Worm (Caenorhabditis elegans) whole organism, L4 larva: ENCODE results near the gene acs-20.
A peak's percentile ranks its signal among the peaks of the same experiment; 100 is the strongest.

ENCODE experiments used
- F26F4.8 ChIP-seq: fragments of 200-800 bp; sonication (Bioruptor generic); conservative IDR thresholded peaks from 2 replicates; pipeline ENCODE4 v1.3.6; 2022; ENCODE audit warnings: missing genetic modification characterization, missing compliant biosample characterization
- F37D6.2 ChIP-seq: sonication (generic microtip); optimal IDR thresholded peaks from 2 replicates; lab custom pipeline; 2016; ENCODE audit warnings: mild to moderate bottlenecking, missing genetic modification characterization, missing compliant biosample characterization
- F44E2.7 ChIP-seq: fragments of 200-800 bp; sonication (Bioruptor generic); IDR thresholded peaks from 2 replicates; pipeline ENCODE4 v2.1.2; 2022; ENCODE audit warnings: missing genetic modification characterization, missing compliant biosample characterization
- F49E8.2 ChIP-seq: sonication (generic microtip); optimal IDR thresholded peaks from 2 replicates; lab custom pipeline; 2016; ENCODE audit warnings: missing compliant biosample characterization, mild to moderate bottlenecking, missing genetic modification characterization, borderline replicate concordance
- T20F7.1 ChIP-seq: fragments of 200-800 bp; sonication (Bioruptor generic); optimal IDR thresholded peaks from 2 replicates; lab custom pipeline; 2018; ENCODE audit warnings: mild to moderate bottlenecking, missing genetic modification characterization, missing compliant biosample characterization
- Y5F2A.4 ChIP-seq: fragments of 200-800 bp; sonication (Bioruptor generic); optimal IDR thresholded peaks from 2 replicates; lab custom pipeline; 2018; ENCODE audit warnings: mild to moderate bottlenecking, missing genetic modification characterization, missing compliant biosample characterization
- aly-2 ChIP-seq: sonication (generic microtip); optimal IDR thresholded peaks from 2 replicates; lab custom pipeline; 2018; ENCODE audit warnings: missing biosample characterization, missing genetic modification characterization
- ama-1 ChIP-seq: fragments of 150-350 bp; optimal IDR thresholded peaks from 2 replicates; lab custom pipeline; 2014; ENCODE audit warnings: inconsistent platforms, mixed read lengths
- arid-1 ChIP-seq: fragments of 200-800 bp; sonication (Bioruptor generic); conservative IDR thresholded peaks from 2 replicates; pipeline ENCODE4 v1.3.6; 2022; ENCODE audit warnings: missing genetic modification reagents, missing genetic modification characterization, missing compliant biosample characterization
- ceh-28 ChIP-seq: fragments of 150-350 bp; optimal IDR thresholded peaks from 2 replicates; lab custom pipeline; 2014; ENCODE audit warnings: missing biosample characterization, missing genetic modification reagents, missing genetic modification characterization
- ceh-32 ChIP-seq: sonication (generic microtip); optimal IDR thresholded peaks from 2 replicates; lab custom pipeline; 2016; ENCODE audit warnings: mild to moderate bottlenecking, missing genetic modification characterization, missing compliant biosample characterization; ENCODE audit not compliant: poor library complexity
- ceh-82 ChIP-seq: sonication (generic microtip); optimal IDR thresholded peaks from 2 replicates; lab custom pipeline; 2017; ENCODE audit warnings: missing biosample characterization, missing genetic modification characterization
- ces-1 ChIP-seq: fragments of 150-350 bp; sonication (generic microtip); optimal IDR thresholded peaks from 4 replicates; lab custom pipeline; 2014; ENCODE audit warnings: missing biosample characterization, missing genetic modification reagents, missing genetic modification characterization
- daf-16 ChIP-seq, 3 experiments: sonication (generic microtip); optimal IDR thresholded peaks; 2 replicates each; lab custom pipeline; 2016 to 2017; ENCODE audit warnings: missing genetic modification characterization in 3 of 3, missing genetic modification reagents in 3 of 3, mild to moderate bottlenecking in 2 of 3, missing compliant biosample characterization in 2 of 3, missing biosample characterization in 1 of 3, moderate library complexity in 1 of 3
- daf-19 ChIP-seq: fragments of 200-800 bp; sonication (Bioruptor generic); conservative IDR thresholded peaks from 2 replicates; pipeline ENCODE4 v1.3.6; 2022; ENCODE audit warnings: missing genetic modification characterization, missing compliant biosample characterization
- daf-8 ChIP-seq: fragments of 200-800 bp; sonication (Bioruptor generic); IDR thresholded peaks from 2 replicates; pipeline ENCODE4 v1.3.6; 2022; ENCODE audit warnings: missing genetic modification characterization, missing compliant biosample characterization
- dmd-8 ChIP-seq: fragments of 200-800 bp; sonication (Bioruptor generic); IDR thresholded peaks from 2 replicates; pipeline ENCODE4 v1.3.6; 2022; ENCODE audit warnings: missing genetic modification characterization, missing compliant biosample characterization
- dpl-1 ChIP-seq: fragments of 150-350 bp; optimal IDR thresholded peaks from 2 replicates; lab custom pipeline; 2014; ENCODE audit warnings: missing biosample characterization, missing genetic modification reagents, missing genetic modification characterization
- dve-1 ChIP-seq: sonication (generic microtip); optimal IDR thresholded peaks from 2 replicates; lab custom pipeline; 2017; ENCODE audit warnings: antibody characterized with exemption, mild to moderate bottlenecking, missing genetic modification characterization, missing compliant biosample characterization; ENCODE audit not compliant: insufficient read depth
- egl-43 ChIP-seq: fragments of 200-800 bp; sonication (Bioruptor generic); IDR thresholded peaks from 2 replicates; pipeline ENCODE4 v1.3.6; 2022; ENCODE audit warnings: missing genetic modification reagents, missing genetic modification characterization, missing compliant biosample characterization
- fkh-10 ChIP-seq: fragments of 150-350 bp; optimal IDR thresholded peaks from 2 replicates; lab custom pipeline; 2014; ENCODE audit warnings: missing biosample characterization, missing genetic modification reagents, missing genetic modification characterization
- hif-1 ChIP-seq, 2 experiments: sonication (generic microtip); optimal IDR thresholded peaks; 2 replicates each; lab custom pipeline; 2016 to 2017; ENCODE audit warnings: missing compliant biosample characterization in 2 of 2, missing genetic modification characterization in 2 of 2, missing genetic modification reagents in 2 of 2, missing genotype in 2 of 2, mild to moderate bottlenecking in 1 of 2
- hlh-30 ChIP-seq: sonication (generic microtip); optimal IDR thresholded peaks from 2 replicates; lab custom pipeline; 2017; ENCODE audit warnings: antibody characterized with exemption, mild to moderate bottlenecking, missing genetic modification characterization, missing compliant biosample characterization; ENCODE audit not compliant: insufficient read depth
- jun-1 ChIP-seq: fragments of 150-350 bp; optimal IDR thresholded peaks from 2 replicates; lab custom pipeline; 2014; ENCODE audit warnings: missing biosample characterization, missing genetic modification reagents, missing genetic modification characterization
- lin-1 ChIP-seq: fragments of 200-800 bp; sonication (Bioruptor generic); IDR thresholded peaks from 2 replicates; pipeline ENCODE4 v1.3.6; 2022; ENCODE audit warnings: missing genetic modification reagents, missing genetic modification characterization, missing compliant biosample characterization
- lin-13 ChIP-seq: fragments of 150-350 bp; optimal IDR thresholded peaks from 2 replicates; lab custom pipeline; 2014; ENCODE audit warnings: missing biosample characterization, missing genetic modification reagents, missing genetic modification characterization
- lin-15B ChIP-seq: fragments of 150-350 bp; sonication (generic microtip); optimal IDR thresholded peaks from 3 replicates; lab custom pipeline; 2014; ENCODE audit warnings: missing biosample characterization, missing genetic modification characterization
- lin-29 ChIP-seq: fragments of 200-800 bp; sonication (Bioruptor generic); IDR thresholded peaks from 2 replicates; pipeline ENCODE4 v1.3.6; 2022; ENCODE audit warnings: missing genetic modification reagents, missing genetic modification characterization, missing compliant biosample characterization
- lin-38 ChIP-seq: fragments of 200-800 bp; sonication (Bioruptor generic); IDR thresholded peaks from 2 replicates; pipeline ENCODE4 v1.3.6; 2022; ENCODE audit warnings: missing genetic modification reagents, missing genetic modification characterization, missing compliant biosample characterization
- madf-5 ChIP-seq, 2 experiments: fragments of 200-800 bp; sonication (Bioruptor generic); IDR thresholded peaks; 2 replicates each; pipeline ENCODE4 v1.3.6; 2022; ENCODE audit warnings: missing compliant biosample characterization in 2 of 2, missing genetic modification characterization in 2 of 2
- madf-9 ChIP-seq: fragments of 200-800 bp; sonication (Bioruptor generic); conservative IDR thresholded peaks from 2 replicates; pipeline ENCODE4 v1.3.6; 2022; ENCODE audit warnings: missing genetic modification reagents, missing genetic modification characterization, missing compliant biosample characterization
- mdl-1 ChIP-seq, 2 experiments: fragments of 150-350 bp in 1 of 2; sonication (generic microtip) in 1 of 2; optimal IDR thresholded peaks; 2 replicates each; lab custom pipeline; 2014 to 2017; ENCODE audit warnings: missing biosample characterization in 2 of 2, missing genetic modification characterization in 2 of 2
- mep-1 ChIP-seq: fragments of 150-350 bp; sonication (generic microtip); optimal IDR thresholded peaks from 3 replicates; lab custom pipeline; 2014; ENCODE audit warnings: missing biosample characterization, missing genetic modification characterization
- mxl-2 ChIP-seq: fragments of 200-800 bp; sonication (Bioruptor generic); conservative IDR thresholded peaks from 2 replicates; pipeline ENCODE4 v1.3.6; 2022; ENCODE audit warnings: missing genetic modification reagents, missing genetic modification characterization, missing compliant biosample characterization
- nhr-102 ChIP-seq: sonication (generic microtip); optimal IDR thresholded peaks from 2 replicates; lab custom pipeline; 2016; ENCODE audit warnings: mild to moderate bottlenecking, missing genetic modification characterization, moderate library complexity, missing compliant biosample characterization
- nhr-237 ChIP-seq: sonication (generic microtip); optimal IDR thresholded peaks from 2 replicates; lab custom pipeline; 2017; ENCODE audit warnings: missing biosample characterization, missing genetic modification characterization
- nhr-41 ChIP-seq: fragments of 200-800 bp; sonication (Bioruptor generic); IDR thresholded peaks from 2 replicates; pipeline ENCODE4 v1.3.6; 2022; ENCODE audit warnings: missing genetic modification reagents, missing genetic modification characterization, missing compliant biosample characterization
- nhr-42 ChIP-seq: fragments of 200-800 bp; sonication (Bioruptor generic); IDR thresholded peaks from 2 replicates; pipeline ENCODE4 v1.3.6; 2022; ENCODE audit warnings: missing genetic modification characterization, missing compliant biosample characterization
- nhr-76 ChIP-seq: fragments of 150-350 bp; optimal IDR thresholded peaks from 2 replicates; lab custom pipeline; 2014; ENCODE audit warnings: missing biosample characterization, missing genetic modification characterization
- nhr-77 ChIP-seq: fragments of 150-350 bp; optimal IDR thresholded peaks from 2 replicates; lab custom pipeline; 2014; ENCODE audit warnings: missing biosample characterization, missing genetic modification characterization
- php-3 ChIP-seq: fragments of 200-800 bp; sonication (Bioruptor generic); IDR thresholded peaks from 2 replicates; pipeline ENCODE4 v1.3.6; 2022; ENCODE audit warnings: missing genetic modification reagents, missing genetic modification characterization, missing compliant biosample characterization
- pqm-1 ChIP-seq: sonication (generic microtip); optimal IDR thresholded peaks from 2 replicates; lab custom pipeline; 2017; ENCODE audit warnings: missing biosample characterization, missing genetic modification characterization
- saeg-2 ChIP-seq: fragments of 200-800 bp; sonication (Bioruptor generic); IDR thresholded peaks from 2 replicates; pipeline ENCODE4 v1.3.6; 2022; ENCODE audit warnings: missing genetic modification reagents, missing genetic modification characterization, missing compliant biosample characterization
- set-16 ChIP-seq: fragments of 200-800 bp; sonication (Bioruptor generic); IDR thresholded peaks from 2 replicates; pipeline ENCODE4 v1.3.6; 2022; ENCODE audit warnings: missing genetic modification reagents, missing genetic modification characterization, missing compliant biosample characterization
- spr-1 ChIP-seq: sonication (generic microtip); optimal IDR thresholded peaks from 2 replicates; lab custom pipeline; 2016; ENCODE audit warnings: mild to moderate bottlenecking, missing genetic modification characterization, missing compliant biosample characterization
- tag-97 ChIP-seq: fragments of 200-800 bp; sonication (Bioruptor generic); IDR thresholded peaks from 2 replicates; pipeline ENCODE4 v1.3.6; 2022; ENCODE audit warnings: missing genetic modification characterization, missing compliant biosample characterization
- unc-62 ChIP-seq, 3 experiments: fragments of 150-350 bp in 1 of 3; sonication (generic microtip); optimal IDR thresholded peaks in 2 of 3; peaks in 1 of 3; 1 replicate in 1 of 3; 2 replicates in 2 of 3; lab custom pipeline; 2014 to 2017; ENCODE audit warnings: missing biosample characterization in 3 of 3, missing genetic modification characterization in 3 of 3, missing genetic modification reagents in 3 of 3, missing genotype in 1 of 3
- zag-1 ChIP-seq: fragments of 150-350 bp; optimal IDR thresholded peaks from 2 replicates; lab custom pipeline; 2014; ENCODE audit warnings: missing biosample characterization, missing genetic modification characterization
- zfp-2 ChIP-seq: sonication (generic microtip); optimal IDR thresholded peaks from 2 replicates; lab custom pipeline; 2016; ENCODE audit warnings: mild to moderate bottlenecking, missing genetic modification characterization, missing compliant biosample characterization
- zip-2 ChIP-seq: fragments of 150-350 bp; optimal IDR thresholded peaks from 2 replicates; lab custom pipeline; 2014; ENCODE audit warnings: missing biosample characterization, missing genetic modification characterization
- ztf-11 ChIP-seq: fragments of 150-350 bp; optimal IDR thresholded peaks from 2 replicates; lab custom pipeline; 2014; ENCODE audit warnings: missing biosample characterization, missing genetic modification characterization
- ztf-7 ChIP-seq: fragments of 150-350 bp; optimal IDR thresholded peaks from 2 replicates; lab custom pipeline; 2014; ENCODE audit warnings: missing biosample characterization, missing genetic modification characterization

The acs-20 gene

ce11 chrIV:12399983-12400382, 1.5 kb upstream of the acs-20 start (continued):
- TF ChIP-seq egl-43 (GFP tag; lab: Robert Waterston, UW) (no peak), spr-1 (tag; lab: Kevin White, UChicago) (no peak), mep-1 (tag; lab: Kevin White, UChicago) (no peak), F37D6.2 (tag; lab: Kevin White, UChicago) (no peak), php-3 (GFP tag; lab: Robert Waterston, UW) (peak; percentile 65), tag-97 (GFP tag; lab: Robert Waterston, UW) (no peak), daf-19 (GFP tag; lab: Robert Waterston, UW) (no peak), fkh-10 (GFP tag; lab: Kevin White, UChicago) (no peak), F26F4.8 (GFP tag; lab: Robert Waterston, UW) (no peak), jun-1 (tag; lab: Kevin White, UChicago) (no peak), T20F7.1 (peak; percentile 47), ces-1 (GFP tag; lab: Kevin White, UChicago) (no peak), ceh-32 (tag; lab: Kevin White, UChicago) (no peak), mxl-2 (GFP tag; lab: Robert Waterston, UW) (no peak), unc-62 (GFP tag; optimal IDR thresholded peaks at IDR 0.05 in 1 of 2; lab: Kevin White, UChicago) (no peak), unc-62 (tag; optimal IDR thresholded peaks at IDR 0.05; lab: Kevin White, UChicago) (no peak), dve-1 (tag; lab: Kevin White, UChicago) (peak; percentile 83), dmd-8 (GFP tag; lab: Robert Waterston, UW) (no peak), F49E8.2 (no peak), aly-2 (tag; lab: Kevin White, UChicago) (no peak), nhr-102 (tag; lab: Kevin White, UChicago) (no peak), lin-15B (no peak), lin-38 (GFP tag; lab: Robert Waterston, UW) (no peak), zfp-2 (tag; lab: Kevin White, UChicago) (no peak), nhr-237 (tag; lab: Kevin White, UChicago) (no peak), arid-1 (GFP tag; lab: Robert Waterston, UW) (no peak), ceh-82 (tag; lab: Kevin White, UChicago) (no peak), lin-1 (GFP tag; lab: Robert Waterston, UW) (peak; percentile 38; the same call in 1 of the 2 replicates), pqm-1 (tag; lab: Kevin White, UChicago) (peak; percentile 80), daf-8 (no peak), nhr-42 (GFP tag; lab: Robert Waterston, UW) (no peak), madf-9 (GFP tag; lab: Robert Waterston, UW) (no peak), Y5F2A.4 (GFP tag; lab: Kevin White, UChicago) (no peak), saeg-2 (GFP tag; lab: Robert Waterston, UW) (no peak), ama-1 (lab: Kevin White, UChicago) (no peak), ztf-7 (tag; lab: Kevin White, UChicago) (peak; percentile 50), nhr-41 (GFP tag; lab: Robert Waterston, UW) (peak; percentile 93), nhr-76 (no peak), F44E2.7 (no peak), daf-16 (GFP tag; optimal IDR thresholded peaks at IDR 0.05; lab: Kevin White, UChicago) (no peak), daf-16 (tag; optimal IDR thresholded peaks at IDR 0.05; lab: Kevin White, UChicago) (peak; percentile 67), lin-29 (GFP tag; lab: Robert Waterston, UW) (no peak), set-16 (GFP tag; lab: Robert Waterston, UW) (no peak), hlh-30 (tag; lab: Kevin White, UChicago) (peak; percentile 45), nhr-77 (tag; lab: Kevin White, UChicago) (no peak), ztf-11 (tag; lab: Kevin White, UChicago) (no peak), zip-2 (tag; lab: Kevin White, UChicago) (no peak), lin-13 (GFP tag; lab: Kevin White, UChicago) (no peak), ceh-28 (no peak), mdl-1 (tag; optimal IDR thresholded peaks at IDR 0.05; lab: Kevin White, UChicago) (no peak), hif-1 (tag; optimal IDR thresholded peaks at IDR 0.05; lab: Kevin White, UChicago) (no peak), dpl-1 (GFP tag; lab: Kevin White, UChicago) (no peak), zag-1 (no peak), madf-5 (GFP tag; IDR thresholded peaks at IDR 0.05; lab: Robert Waterston, UW) (no peak)
